Worm (Caenorhabditis elegans) whole organism, mixed stage, embryonic: ENCODE measurements around the gene his-5.

ENCODE experiments used
- ceh-43 ChIP-seq: fragments of 200-800 bp; sonication (Bioruptor generic); optimal IDR thresholded peaks from 2 replicates; lab custom pipeline; 2018; ENCODE audit warnings: mild to moderate bottlenecking, missing genetic modification characterization, moderate library complexity, missing compliant biosample characterization
- ces-1 ChIP-seq: fragments of 150-350 bp; optimal IDR thresholded peaks from 2 replicates; lab custom pipeline; 2014; ENCODE audit warnings: missing biosample characterization, missing genetic modification reagents, missing genetic modification characterization
- cnd-1 ChIP-seq: fragments of 200-800 bp; sonication (Bioruptor generic); optimal IDR thresholded peaks from 2 replicates; lab custom pipeline; 2018; ENCODE audit warnings: mild to moderate bottlenecking, missing genetic modification characterization, missing compliant biosample characterization
- lsy-2 ChIP-seq: fragments of 150-350 bp; optimal IDR thresholded peaks from 2 replicates; lab custom pipeline; 2014; ENCODE audit warnings: missing biosample characterization, missing genetic modification characterization
- mep-1 ChIP-seq: fragments of 150-350 bp; optimal IDR thresholded peaks from 2 replicates; lab custom pipeline; 2017; ENCODE audit warnings: missing biosample characterization, missing genetic modification reagents, missing genetic modification characterization, inconsistent platforms
- nhr-12 ChIP-seq: fragments of 150-350 bp; optimal IDR thresholded peaks from 2 replicates; lab custom pipeline; 2014; ENCODE audit warnings: missing biosample characterization, missing genetic modification characterization
- tbx-8 ChIP-seq: fragments of 200-800 bp; sonication (Bioruptor generic); optimal IDR thresholded peaks from 2 replicates; lab custom pipeline; 2018; ENCODE audit warnings: mild to moderate bottlenecking, missing genetic modification characterization, moderate library complexity, missing compliant biosample characterization
- unc-39 ChIP-seq: fragments of 150-350 bp; optimal IDR thresholded peaks from 2 replicates; lab custom pipeline; 2014; ENCODE audit warnings: missing biosample characterization, missing genetic modification characterization
- unc-62 ChIP-seq: fragments of 150-350 bp; optimal IDR thresholded peaks from 2 replicates; lab custom pipeline; 2014; ENCODE audit warnings: missing biosample characterization, missing genetic modification reagents, missing genetic modification characterization

- TF ChIP-seq nhr-12 (tag; lab: Kevin White, UChicago), result no peak
- TF ChIP-seq ceh-43 (GFP tag; lab: Kevin White, UChicago), result no peak
- TF ChIP-seq tbx-8 (GFP tag; lab: Kevin White, UChicago), result no peak
- no peak for TF ChIP-seq mep-1 (tag; lab: Kevin White, UChicago)
- no peak for TF ChIP-seq unc-39
- TF ChIP-seq cnd-1, result no peak
- no peak for TF ChIP-seq unc-62
- no peak for TF ChIP-seq ces-1 (GFP tag; lab: Kevin White, UChicago)
- no peak for TF ChIP-seq lsy-2 (tag; lab: Kevin White, UChicago)
These were observed 39.0 kb upstream of the his-5 start for ce11 chrV:8495965-8496364.
